Worm (Caenorhabditis elegans) whole organism, L2 larva: ENCODE results near the gene ttr-1.
A peak's percentile ranks its signal among the peaks of the same experiment; 100 is the strongest.

Experiments used
- F13H6.1 ChIP-seq: sonication (generic microtip); optimal IDR thresholded peaks from 2 replicates; lab custom pipeline; 2016; ENCODE audit warnings: missing genetic modification characterization, missing compliant biosample characterization
- R02D3.7 ChIP-seq: fragments of 150-350 bp; optimal IDR thresholded peaks from 2 replicates; lab custom pipeline; 2014; ENCODE audit warnings: missing biosample characterization, missing genetic modification characterization
- ZK546.5 ChIP-seq: sonication (generic microtip); optimal IDR thresholded peaks from 2 replicates; lab custom pipeline; 2017; ENCODE audit warnings: missing biosample characterization, missing genetic modification characterization
- alr-1 ChIP-seq: fragments of 150-350 bp; optimal IDR thresholded peaks from 2 replicates; lab custom pipeline; 2014; ENCODE audit warnings: missing biosample characterization, missing genetic modification characterization
- aly-2 ChIP-seq: fragments of 150-350 bp; optimal IDR thresholded peaks from 2 replicates; lab custom pipeline; 2014; ENCODE audit warnings: missing biosample characterization, missing genetic modification characterization
- ama-1 ChIP-seq: fragments of 150-350 bp; optimal IDR thresholded peaks from 2 replicates; lab custom pipeline; 2018; ENCODE audit warnings: inconsistent platforms
- blmp-1 ChIP-seq: sonication (generic microtip); optimal IDR thresholded peaks from 2 replicates; lab custom pipeline; 2017; ENCODE audit warnings: missing genetic modification characterization, mild to moderate bottlenecking, missing compliant biosample characterization, antibody characterized with exemption, moderate library complexity; ENCODE audit not compliant: insufficient read depth
- ceh-16 ChIP-seq: fragments of 150-350 bp; optimal IDR thresholded peaks from 2 replicates; lab custom pipeline; 2014; ENCODE audit warnings: missing biosample characterization, missing genetic modification characterization
- ceh-82 ChIP-seq: fragments of 150-350 bp; optimal IDR thresholded peaks from 2 replicates; lab custom pipeline; 2014; ENCODE audit warnings: missing biosample characterization, missing genetic modification characterization
- crh-2 ChIP-seq: sonication (generic microtip); optimal IDR thresholded peaks from 2 replicates; lab custom pipeline; 2017; ENCODE audit warnings: missing biosample characterization, missing genetic modification characterization
- egl-27 ChIP-seq: sonication (generic microtip); optimal IDR thresholded peaks from 3 replicates; lab custom pipeline; 2017; ENCODE audit warnings: missing biosample characterization, missing genetic modification reagents, missing genetic modification characterization
- fos-1 ChIP-seq: fragments of 150-350 bp; optimal IDR thresholded peaks from 2 replicates; lab custom pipeline; 2014; ENCODE audit warnings: missing biosample characterization, missing genetic modification characterization
- gmeb-1 ChIP-seq: fragments of 150-350 bp; optimal IDR thresholded peaks from 2 replicates; lab custom pipeline; 2014; ENCODE audit warnings: missing biosample characterization, missing genetic modification characterization
- lin-39 ChIP-seq: fragments of 150-350 bp; optimal IDR thresholded peaks from 2 replicates; lab custom pipeline; 2014; ENCODE audit warnings: missing biosample characterization, missing genetic modification reagents, missing genetic modification characterization
- mbf-1 ChIP-seq: sonication (generic microtip); optimal IDR thresholded peaks from 2 replicates; lab custom pipeline; 2017; ENCODE audit warnings: missing biosample characterization, missing genetic modification characterization
- mdl-1 ChIP-seq, 2 experiments: fragments of 150-350 bp in 1 of 2; sonication (generic microtip) in 1 of 2; optimal IDR thresholded peaks; 2 replicates each; lab custom pipeline; 2017; ENCODE audit warnings: missing biosample characterization in 2 of 2, missing genetic modification characterization in 2 of 2
- nhr-10 ChIP-seq: sonication (generic microtip); optimal IDR thresholded peaks from 2 replicates; lab custom pipeline; 2017; ENCODE audit warnings: missing biosample characterization, missing genetic modification characterization
- nhr-12 ChIP-seq: fragments of 150-350 bp; optimal IDR thresholded peaks from 2 replicates; lab custom pipeline; 2014; ENCODE audit warnings: missing biosample characterization, missing genetic modification characterization
- nhr-129 ChIP-seq: fragments of 150-350 bp; optimal IDR thresholded peaks from 2 replicates; lab custom pipeline; 2014; ENCODE audit warnings: missing biosample characterization, missing genetic modification characterization
- nhr-21 ChIP-seq: fragments of 150-350 bp; optimal IDR thresholded peaks from 2 replicates; lab custom pipeline; 2014; ENCODE audit warnings: missing biosample characterization, missing genetic modification characterization
- nhr-23 ChIP-seq: fragments of 150-350 bp; optimal IDR thresholded peaks from 2 replicates; lab custom pipeline; 2014; ENCODE audit warnings: missing biosample characterization, missing genetic modification reagents, missing genetic modification characterization
- nhr-237 ChIP-seq: fragments of 150-350 bp; optimal IDR thresholded peaks from 2 replicates; lab custom pipeline; 2014; ENCODE audit warnings: missing biosample characterization, missing genetic modification characterization
- nhr-25 ChIP-seq: fragments of 150-350 bp; sonication (generic microtip); optimal IDR thresholded peaks from 3 replicates; lab custom pipeline; 2014; ENCODE audit warnings: missing biosample characterization, missing genetic modification characterization
- nhr-6 ChIP-seq: fragments of 150-350 bp; optimal IDR thresholded peaks from 2 replicates; lab custom pipeline; 2014; ENCODE audit warnings: missing biosample characterization, missing genetic modification characterization
- peb-1 ChIP-seq: fragments of 150-350 bp; optimal IDR thresholded peaks from 2 replicates; lab custom pipeline; 2014; ENCODE audit warnings: missing biosample characterization, missing genetic modification characterization
- sem-4 ChIP-seq: fragments of 150-350 bp; optimal IDR thresholded peaks from 2 replicates; lab custom pipeline; 2014; ENCODE audit warnings: missing biosample characterization, missing genetic modification reagents, missing genetic modification characterization
- skn-1 ChIP-seq: sonication (generic microtip); optimal IDR thresholded peaks from 2 replicates; lab custom pipeline; 2017; ENCODE audit warnings: missing biosample characterization, missing genetic modification characterization
- sma-3 ChIP-seq: sonication (generic microtip); optimal IDR thresholded peaks from 2 replicates; lab custom pipeline; 2016; ENCODE audit warnings: missing genetic modification reagents, missing genetic modification characterization, missing compliant biosample characterization
- unc-39 ChIP-seq: fragments of 150-350 bp; optimal IDR thresholded peaks from 2 replicates; lab custom pipeline; 2014; ENCODE audit warnings: missing biosample characterization, missing genetic modification characterization
- ztf-11 ChIP-seq: sonication (generic microtip); optimal IDR thresholded peaks from 2 replicates; lab custom pipeline; 2017; ENCODE audit warnings: missing biosample characterization, missing genetic modification characterization

The ttr-1 gene

DNA sequence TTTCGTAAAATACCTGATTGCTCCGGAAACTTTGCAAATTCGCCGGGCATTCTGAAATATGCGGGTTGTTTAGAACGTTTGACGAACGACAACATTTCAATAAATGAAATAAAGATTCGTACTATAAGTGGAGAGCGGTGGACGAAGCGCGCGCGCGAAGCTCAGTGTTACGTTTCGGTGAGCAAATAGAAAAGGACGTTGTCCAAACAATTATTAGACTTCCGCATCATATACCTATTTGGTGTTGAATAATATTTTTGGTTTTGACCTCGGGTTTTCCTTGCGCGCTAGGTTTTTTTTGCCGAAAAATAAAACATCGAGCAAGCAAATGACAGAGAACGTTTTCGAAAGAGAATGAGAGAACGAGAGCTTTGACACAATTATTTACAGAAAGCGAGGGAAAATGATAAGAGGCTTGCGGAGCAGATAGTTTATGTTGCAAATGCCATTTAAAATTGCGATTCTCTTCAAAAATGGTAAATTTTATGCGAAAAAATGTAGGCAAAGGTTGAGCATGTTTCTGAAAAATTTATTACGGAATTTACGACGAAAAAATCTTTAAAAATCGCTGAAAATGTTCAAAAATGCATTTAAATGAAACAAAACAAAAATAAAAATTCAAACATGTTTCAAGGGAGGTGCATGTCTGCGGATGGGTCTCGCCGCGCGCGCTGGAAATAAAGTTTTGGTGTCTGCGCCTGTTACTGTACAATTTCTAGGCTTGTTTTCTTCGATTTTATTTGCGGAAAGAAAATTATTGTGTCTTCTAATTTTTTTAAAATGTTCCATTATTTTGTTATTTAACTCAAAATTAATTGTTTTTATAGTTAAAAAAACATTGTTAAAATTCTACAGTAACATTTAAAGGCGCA is 18.0 kb upstream of the ttr-1 start, which contains the start of the genes cyld-1 and F40F12.9:
TSS of gene cyld-1 (minus strand) at position 51 of the 872 bp plus-strand sequence.
TSS of gene F40F12.9 (plus strand) at position 721 of the 872 bp plus-strand sequence.
- TF ChIP-seq F13H6.1 (tag; lab: Kevin White, UChicago) (no peak), fos-1 (tag; lab: Kevin White, UChicago) (peak; percentile 55), sma-3 (GFP tag; lab: Kevin White, UChicago) (no peak)

DNA sequence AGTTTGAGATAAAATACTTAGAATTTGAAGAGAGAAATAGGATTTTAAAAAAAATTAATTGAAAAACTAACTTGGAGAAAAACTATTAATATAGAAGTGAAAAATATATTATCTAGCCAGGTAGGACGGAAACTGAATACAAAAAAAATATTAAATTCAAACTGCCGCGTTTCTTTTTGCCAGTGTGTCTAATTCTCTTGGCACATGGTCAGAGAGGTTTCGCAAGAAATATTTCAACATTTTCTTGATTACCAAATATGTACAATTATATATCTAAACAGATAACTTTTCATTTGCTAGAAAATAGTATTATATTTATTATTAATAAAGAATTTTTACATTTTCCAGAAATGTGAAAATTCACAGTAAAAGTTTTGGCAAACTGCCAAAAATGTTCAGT is 16.4 kb upstream of the ttr-1 start:
- TF ChIP-seq gmeb-1 (tag; lab: Kevin White, UChicago) (peak; percentile 45), unc-39 (tag; lab: Kevin White, UChicago) (no peak), ceh-82 (no peak)

DNA sequence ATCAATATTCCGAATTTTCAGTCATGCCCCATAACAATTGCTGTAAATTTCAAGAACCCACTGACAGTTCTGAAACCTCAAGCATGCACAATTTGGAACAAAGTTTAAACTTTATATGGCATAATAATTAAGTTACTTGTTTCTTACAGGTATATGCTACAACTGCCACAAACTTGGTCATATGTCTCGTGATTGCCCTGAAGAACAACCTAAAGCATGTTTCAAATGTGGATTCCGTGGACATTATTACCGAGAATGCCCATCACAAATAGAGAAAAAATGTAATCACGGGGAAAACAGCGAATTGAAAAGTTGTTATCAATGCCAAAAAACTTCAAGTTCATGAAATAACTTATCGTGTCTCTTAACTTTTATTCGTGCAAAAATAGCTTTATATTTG is 15.9 kb upstream of the ttr-1 start:
- TF ChIP-seq nhr-237 (tag; lab: Kevin White, UChicago) (no peak), egl-27 (tag; lab: Kevin White, UChicago) (no peak), mbf-1 (tag; lab: Kevin White, UChicago) (no peak), lin-39 (no peak), ceh-16 (tag; lab: Kevin White, UChicago) (no peak), aly-2 (tag; lab: Kevin White, UChicago) (no peak), nhr-21 (tag; lab: Kevin White, UChicago) (no peak), nhr-10 (no peak), nhr-12 (no peak), R02D3.7 (tag; lab: Kevin White, UChicago) (no peak), gmeb-1 (tag; lab: Kevin White, UChicago) (no peak), ZK546.5 (tag; lab: Kevin White, UChicago) (no peak), peb-1 (tag; lab: Kevin White, UChicago) (no peak), blmp-1 (tag; lab: Kevin White, UChicago) (no peak), nhr-6 (tag; lab: Kevin White, UChicago) (no peak), ama-1 (lab: Kevin White, UChicago) (no peak), nhr-25 (no peak), ztf-11 (no peak)

DNA sequence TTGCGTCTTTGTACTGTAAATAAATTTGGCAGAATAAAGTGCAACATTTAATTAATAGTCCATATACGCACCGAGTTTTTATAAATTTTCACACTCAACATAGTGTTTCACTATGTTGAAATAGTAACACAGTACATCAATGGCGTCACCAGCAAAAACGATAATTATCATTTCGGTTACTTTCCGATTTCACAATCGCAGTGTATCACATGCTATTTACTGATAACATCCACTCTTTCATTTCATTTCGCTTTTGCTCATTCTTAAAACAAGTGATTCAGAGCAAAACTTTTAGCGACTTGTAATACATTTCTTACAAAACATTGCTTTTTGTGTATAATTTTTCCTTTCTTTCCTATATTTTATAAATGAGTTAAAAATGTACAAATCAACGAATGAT is 15.2 kb upstream of the ttr-1 start, which contains the start of gene cbp-3:
TSS of gene cbp-3 (plus strand) at position 272 of the 400 bp plus-strand sequence.
- TF ChIP-seq nhr-129 (tag; lab: Kevin White, UChicago) = peak; percentile 5
- peak; percentile 1 for TF ChIP-seq crh-2
- TF ChIP-seq ZK546.5 (tag; lab: Kevin White, UChicago) = no peak
- peak; percentile 90 for TF ChIP-seq fos-1 (tag; lab: Kevin White, UChicago)
- TF ChIP-seq mbf-1 (tag; lab: Kevin White, UChicago) = no peak
- TF ChIP-seq skn-1 (tag; lab: Kevin White, UChicago) = no peak
- TF ChIP-seq ztf-11 = no peak
- TF ChIP-seq, all 48 proteins: peak for 3

DNA sequence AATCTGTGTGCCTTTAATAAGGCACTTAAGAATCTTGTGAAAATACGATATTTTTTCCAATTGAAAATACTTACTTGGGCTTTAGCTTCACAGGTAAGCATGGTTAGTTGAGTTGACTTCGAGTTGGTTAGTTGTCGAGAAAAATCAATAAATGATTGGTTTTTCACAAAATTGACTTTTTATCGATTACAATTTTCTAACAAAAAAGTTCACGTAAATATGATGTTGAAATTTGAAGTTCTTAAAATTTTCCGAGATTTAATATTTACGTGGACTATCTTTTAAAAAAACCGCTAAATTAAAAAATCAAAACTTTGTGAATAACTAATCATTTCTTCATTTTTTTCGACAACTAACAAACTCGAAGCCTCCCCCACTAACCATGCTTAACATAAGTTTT is 8.1 kb upstream of the ttr-1 start, which contains the start of gene F40F12.3:
TSS of gene F40F12.3 (minus strand) at position 101 of the 400 bp plus-strand sequence.
- TF ChIP-seq nhr-6 (tag; lab: Kevin White, UChicago) (no peak), alr-1 (tag; lab: Kevin White, UChicago) (no peak), F13H6.1 (tag; lab: Kevin White, UChicago) (no peak), nhr-23 (tag; lab: Kevin White, UChicago) (no peak), sem-4 (tag; lab: Kevin White, UChicago) (no peak), blmp-1 (tag; lab: Kevin White, UChicago) (no peak), ZK546.5 (tag; lab: Kevin White, UChicago) (no peak), nhr-21 (tag; lab: Kevin White, UChicago) (no peak), mdl-1 (tag; optimal IDR thresholded peaks at IDR 0.05; lab: Kevin White, UChicago) (no peak), ztf-11 (no peak), fos-1 (tag; lab: Kevin White, UChicago) (no peak), unc-39 (tag; lab: Kevin White, UChicago) (no peak), mbf-1 (tag; lab: Kevin White, UChicago) (no peak)

DNA sequence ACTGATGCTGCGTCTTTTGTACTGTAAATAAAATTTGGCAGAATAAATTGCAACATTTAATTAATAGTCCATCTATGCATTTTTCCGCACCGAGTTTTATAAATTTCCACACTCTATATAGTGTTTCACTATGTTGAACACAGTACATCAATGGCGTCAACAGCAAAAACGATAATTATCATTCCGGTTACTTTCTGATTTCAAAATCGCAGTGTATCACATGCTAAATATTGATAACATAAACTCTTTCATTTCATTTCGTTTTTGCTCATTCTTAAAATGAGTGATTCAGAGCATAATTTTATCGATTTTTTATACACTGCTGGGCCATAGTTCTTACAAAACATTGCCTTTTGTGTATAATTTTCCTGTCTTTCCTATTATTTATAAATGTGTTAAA is 6.6 kb upstream of the ttr-1 start:
- peak; percentile 17 for TF ChIP-seq gmeb-1 (tag; lab: Kevin White, UChicago)
- TF ChIP-seq fos-1 (tag; lab: Kevin White, UChicago) = peak; percentile 66
- no peak for TF ChIP-seq crh-2
